Comparison of ENCODE assay signal across 5 fruit fly cellular contexts in the genomic region with DNA sequence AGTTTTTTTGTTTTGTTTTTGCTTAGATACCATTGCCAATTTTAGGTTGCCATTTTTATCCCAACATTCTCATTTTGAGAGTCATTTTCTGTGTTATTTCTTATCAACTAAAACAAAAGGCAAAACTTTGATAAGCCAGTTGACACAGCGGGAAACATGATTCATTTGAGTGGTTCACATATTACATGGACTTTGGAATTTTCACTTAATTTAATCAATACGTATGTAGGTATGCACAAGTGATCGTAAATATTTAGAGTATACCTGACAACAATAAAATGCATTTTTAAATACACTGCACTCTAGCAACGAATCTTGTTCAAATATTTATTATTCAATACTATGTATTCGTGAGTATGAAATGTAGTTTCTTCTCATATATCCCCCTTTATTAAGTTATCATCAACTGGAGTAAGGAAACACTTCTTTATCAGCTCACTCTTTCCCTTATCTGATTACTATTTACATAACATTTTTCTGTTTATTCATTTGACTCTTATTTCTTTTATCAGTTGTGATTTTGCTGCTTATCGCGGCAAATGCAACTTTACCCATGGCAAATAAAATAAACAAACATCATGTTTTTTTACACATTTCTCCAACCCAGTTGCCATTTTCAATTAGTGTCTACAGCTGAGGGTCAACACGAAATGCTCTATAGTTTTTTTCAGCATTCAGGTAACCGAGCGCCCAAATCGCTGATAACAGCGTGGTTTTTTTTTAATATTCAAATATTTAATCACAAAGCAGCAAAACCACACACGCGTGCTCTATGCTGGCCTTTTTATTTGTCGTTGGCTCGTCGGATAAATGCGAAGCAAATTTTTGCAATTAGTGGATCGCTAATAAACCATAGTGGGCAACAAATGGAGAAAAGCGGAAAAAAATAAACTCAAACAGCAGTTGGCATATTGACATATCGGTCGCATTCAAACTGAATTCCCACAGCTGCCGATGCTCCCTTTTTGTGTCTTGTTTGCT.
TF ChIP-seq lines count a peak whose summit lies in the region.

No protein-coding gene starts in this region.

- TF ChIP-seq CTCF in whole organism, embryonic (GFP tag; optimal IDR thresholded peaks at IDR 0.05; lab: Kevin White, UChicago): no peak

TF ChIP-seq in whole organism, adult, 20 proteins besides CTCF, POLR2A, EP300 and RAD21 (continues in another document):
- TF ChIP-seq cic (GFP tag; optimal IDR thresholded peaks at IDR 0.05; lab: Kevin White, UChicago) (peak; percentile 87), CG7101 (tag; optimal IDR thresholded peaks at IDR 0.05; lab: Kevin White, UChicago) (peak; percentile 73), Hr96 (GFP tag; optimal IDR thresholded peaks at IDR 0.05; lab: Kevin White, UChicago) (peak; percentile 39), CG33017 (tag; optimal IDR thresholded peaks at IDR 0.05; lab: Kevin White, UChicago) (peak; percentile 58), Mnt (GFP tag; optimal IDR thresholded peaks at IDR 0.05; lab: Kevin White, UChicago) (peak; percentile 17), CG7045 (GFP tag; optimal IDR thresholded peaks at IDR 0.05; lab: Kevin White, UChicago) (peak; percentile 48), ovo (GFP tag; optimal IDR thresholded peaks at IDR 0.05; lab: Kevin White, UChicago) (peak; percentile 60), bab1 (GFP tag; optimal IDR thresholded peaks at IDR 0.05; lab: Kevin White, UChicago) (no peak), CG11617 (GFP tag; optimal IDR thresholded peaks at IDR 0.05; lab: Kevin White, UChicago) (peak; percentile 68), CG1620 (GFP tag; optimal IDR thresholded peaks at IDR 0.05; lab: Kevin White, UChicago) (peak; percentile 26), Crg-1 (GFP tag; optimal IDR thresholded peaks at IDR 0.05; lab: Kevin White, UChicago) (peak; percentile 49), CG12768 (GFP tag; optimal IDR thresholded peaks at IDR 0.05; lab: Kevin White, UChicago) (peak; percentile 39), pad (GFP tag; optimal IDR thresholded peaks at IDR 0.05; lab: Kevin White, UChicago) (peak; percentile 7), CG5204 (GFP tag; optimal IDR thresholded peaks at IDR 0.05; lab: Kevin White, UChicago) (peak; percentile 19), CG14711 (tag; optimal IDR thresholded peaks at IDR 0.05; lab: Kevin White, UChicago) (peak; percentile 38)

TF ChIP-seq in whole organism, embryonic, 481 proteins besides CTCF, POLR2A, EP300 and RAD21 (continues in another document):
- no peak for TF ChIP-seq CG18011 (GFP tag; optimal IDR thresholded peaks at IDR 0.05; lab: Kevin White, UChicago)
- TF ChIP-seq nerfin-2 (GFP tag; IDR thresholded peaks at IDR 0.05; lab: Robert Waterston, UW; ENCODE audit: partially characterized antibody): no peak
- no peak for TF ChIP-seq CG2199 (GFP tag; IDR thresholded peaks at IDR 0.05; lab: Robert Waterston, UW)
- no peak for TF ChIP-seq D (optimal IDR thresholded peaks at IDR 0.05; lab: Kevin White, UChicago)
- TF ChIP-seq D (GFP tag; optimal IDR thresholded peaks at IDR 0.05; lab: Kevin White, UChicago): no peak
- no peak for TF ChIP-seq CG13894 (tag; optimal IDR thresholded peaks at IDR 0.05; lab: Kevin White, UChicago)
- TF ChIP-seq dimm (GFP tag; IDR thresholded peaks at IDR 0.05; lab: Robert Waterston, UW): no peak
- TF ChIP-seq Nf-YA (GFP tag; IDR thresholded peaks at IDR 0.05; lab: Robert Waterston, UW): no peak
- TF ChIP-seq Neu2 (GFP tag; optimal IDR thresholded peaks at IDR 0.05; lab: Kevin White, UChicago; ENCODE audit: borderline replicate concordance): no peak
- TF ChIP-seq klu (GFP tag; IDR thresholded peaks at IDR 0.05; lab: Robert Waterston, UW): no peak
- TF ChIP-seq CG12299 (tag; optimal IDR thresholded peaks at IDR 0.05; lab: Kevin White, UChicago): no peak
- peak; percentile 48 for TF ChIP-seq grn (GFP tag; optimal IDR thresholded peaks at IDR 0.05; lab: Kevin White, UChicago)
- peak; percentile 56 for TF ChIP-seq CG3281 (GFP tag; optimal IDR thresholded peaks at IDR 0.05; lab: Kevin White, UChicago)
- TF ChIP-seq CG17385 (GFP tag; optimal IDR thresholded peaks at IDR 0.05; lab: Kevin White, UChicago): peak; percentile 40
- TF ChIP-seq hbn (GFP tag; IDR thresholded peaks at IDR 0.05; lab: Robert Waterston, UW; ENCODE audit: partially characterized antibody): no peak
- TF ChIP-seq Abd-B (GFP tag; optimal IDR thresholded peaks at IDR 0.05; lab: Kevin White, UChicago): no peak

TF ChIP-seq in whole organism, prepupa, 60 proteins besides CTCF, POLR2A, EP300 and RAD21 (continues in another document):
- no peak for TF ChIP-seq Ets21C (GFP tag; optimal IDR thresholded peaks at IDR 0.05; lab: Kevin White, UChicago)
- TF ChIP-seq CG7368 (GFP tag; optimal IDR thresholded peaks at IDR 0.05; lab: Kevin White, UChicago): peak; percentile 16
- peak; percentile 9 for TF ChIP-seq CG6792 (GFP tag; optimal IDR thresholded peaks at IDR 0.05; lab: Kevin White, UChicago)
- TF ChIP-seq Sox102F (GFP tag; optimal IDR thresholded peaks at IDR 0.05; lab: Kevin White, UChicago): peak; percentile 1
- no peak for TF ChIP-seq CG11762 (GFP tag; optimal IDR thresholded peaks at IDR 0.05; lab: Kevin White, UChicago; ENCODE audit: insufficient read depth)
- TF ChIP-seq CG6808 (GFP tag; optimal IDR thresholded peaks at IDR 0.05; lab: Kevin White, UChicago): peak; percentile 36
- peak; percentile 80 for TF ChIP-seq Eip78C (GFP tag; lab: Kevin White, UChicago)
- peak; percentile 40 for TF ChIP-seq CG8632 (GFP tag; optimal IDR thresholded peaks at IDR 0.05; lab: Kevin White, UChicago)
- peak; percentile 42 for TF ChIP-seq CG34406 (GFP tag; optimal IDR thresholded peaks at IDR 0.05; lab: Kevin White, UChicago)
- no peak for TF ChIP-seq Hr38 (GFP tag; optimal IDR thresholded peaks at IDR 0.05; lab: Kevin White, UChicago)
- no peak for TF ChIP-seq CG8119 (GFP tag; IDR thresholded peaks at IDR 0.05; lab: Robert Waterston, UW)
- TF ChIP-seq CG4318 (GFP tag; optimal IDR thresholded peaks at IDR 0.05; lab: Kevin White, UChicago): no peak
- TF ChIP-seq spab (GFP tag; optimal IDR thresholded peaks at IDR 0.05; lab: Kevin White, UChicago): peak; percentile 1
- TF ChIP-seq OdsH (GFP tag; optimal IDR thresholded peaks at IDR 0.05; lab: Kevin White, UChicago): peak; percentile 13
- peak; percentile 5 for TF ChIP-seq fd59A (GFP tag; optimal IDR thresholded peaks at IDR 0.05; lab: Kevin White, UChicago)
- TF ChIP-seq CG1621 (tag; optimal IDR thresholded peaks at IDR 0.05; lab: Kevin White, UChicago): peak; percentile 11
- TF ChIP-seq achi (GFP tag; optimal IDR thresholded peaks at IDR 0.05; lab: Kevin White, UChicago): no peak

TF ChIP-seq in whole organism, pupa, 21 proteins besides CTCF, POLR2A, EP300 and RAD21:
- TF ChIP-seq CG14655 (GFP tag; optimal IDR thresholded peaks at IDR 0.05; lab: Kevin White, UChicago) (peak; percentile 23), gl (tag; optimal IDR thresholded peaks at IDR 0.05; lab: Kevin White, UChicago) (peak; percentile 21), D1 (tag; optimal IDR thresholded peaks at IDR 0.05; lab: Kevin White, UChicago) (no peak), CG15710 (tag; optimal IDR thresholded peaks at IDR 0.05; lab: Kevin White, UChicago) (no peak), CG34367 (tag; optimal IDR thresholded peaks at IDR 0.05; lab: Kevin White, UChicago) (peak; percentile 14), Pif1B (GFP tag; optimal IDR thresholded peaks at IDR 0.05; lab: Kevin White, UChicago) (peak; percentile 13), CG8159 (tag; optimal IDR thresholded peaks at IDR 0.05; lab: Kevin White, UChicago) (peak; percentile 36), Pif1A (GFP tag; optimal IDR thresholded peaks at IDR 0.05; lab: Kevin White, UChicago) (peak; percentile 24)
TF ChIP-seq in whole organism, pupa: peak in this region for 6.

TF ChIP-seq in whole organism, wandering third instar larva, 38 proteins besides CTCF, POLR2A, EP300 and RAD21:
- no peak for TF ChIP-seq dsf (GFP tag; optimal IDR thresholded peaks at IDR 0.05; lab: Kevin White, UChicago; ENCODE audit: borderline replicate concordance)
- TF ChIP-seq ey (GFP tag; optimal IDR thresholded peaks at IDR 0.05; lab: Kevin White, UChicago): no peak
- no peak for TF ChIP-seq Vsx2 (GFP tag; optimal IDR thresholded peaks at IDR 0.05; lab: Kevin White, UChicago; ENCODE audit: partially characterized antibody)
- TF ChIP-seq brk (GFP tag; optimal IDR thresholded peaks at IDR 0.05; lab: Kevin White, UChicago): peak; percentile 27
- TF ChIP-seq Myc (optimal IDR thresholded peaks at IDR 0.05; lab: Kevin White, UChicago): no peak
- TF ChIP-seq dl (GFP tag; optimal IDR thresholded peaks at IDR 0.05; lab: Kevin White, UChicago; ENCODE audit: insufficient read depth in 1 of 2, partially characterized antibody in 2 of 2): no peak
- peak; percentile 35 for TF ChIP-seq psq (GFP tag; optimal IDR thresholded peaks at IDR 0.05; lab: Kevin White, UChicago)
- peak; percentile 52 for TF ChIP-seq OdsH (GFP tag; optimal IDR thresholded peaks at IDR 0.05; lab: Kevin White, UChicago)
- TF ChIP-seq foxo (GFP tag; optimal IDR thresholded peaks at IDR 0.05; lab: Kevin White, UChicago): peak in 1 of 2 experiments; percentile 46
- TF ChIP-seq tai (GFP tag; optimal IDR thresholded peaks at IDR 0.05; lab: Kevin White, UChicago): peak; percentile 45
- TF ChIP-seq sv (GFP tag; optimal IDR thresholded peaks at IDR 0.05; lab: Kevin White, UChicago): no peak
- no peak for TF ChIP-seq Mio (GFP tag; optimal IDR thresholded peaks at IDR 0.05; lab: Kevin White, UChicago)
- no peak for TF ChIP-seq Rel (GFP tag; optimal IDR thresholded peaks at IDR 0.05; lab: Kevin White, UChicago)
- TF ChIP-seq Rel (tag; optimal IDR thresholded peaks at IDR 0.05; lab: Kevin White, UChicago): peak; percentile 78
- TF ChIP-seq Sp1 (GFP tag; optimal IDR thresholded peaks at IDR 0.05; lab: Kevin White, UChicago): peak; percentile 23
- peak; percentile 32 for TF ChIP-seq rgr (GFP tag; optimal IDR thresholded peaks at IDR 0.05; lab: Kevin White, UChicago)
- TF ChIP-seq h (GFP tag; optimal IDR thresholded peaks at IDR 0.05; lab: Kevin White, UChicago): peak; percentile 55
- TF ChIP-seq Hr78 (GFP tag; optimal IDR thresholded peaks at IDR 0.05; lab: Kevin White, UChicago): no peak
- peak; percentile 17 for TF ChIP-seq fru (GFP tag; optimal IDR thresholded peaks at IDR 0.05; lab: Kevin White, UChicago)
